Fruit fly (Drosophila melanogaster) Kc167 (cell line): ENCODE data around the gene yuri.

Experiments used
- Myc ChIP-seq: fragments of >200 bp; optimal IDR thresholded peaks from 2 replicates; lab custom pipeline; 2017; ENCODE audit warnings: missing external identifiers
- h ChIP-seq: fragments of >200 bp; optimal IDR thresholded peaks from 3 replicates; lab custom pipeline; 2018; ENCODE audit warnings: missing external identifiers

- no peak for TF ChIP-seq Myc (lab: Kevin White, UChicago)
- no peak for TF ChIP-seq h
These were observed 9.8 kb upstream of the yuri start for dm6 chr2L:15274292-15274691.
